Worm (Caenorhabditis elegans): Measurements from ENCODE around the gene cpf-1.

The cpf-1 gene

ce11 chrII:8570977-8571376 is 31.3 kb downstream of the cpf-1 start, which contains the start of gene bcs-1 (continued):
- TF ChIP-seq ztf-6 (GFP tag; IDR thresholded peaks at IDR 0.05) (no peak), let-526 (GFP tag; IDR thresholded peaks at IDR 0.05) (no peak), K12H6.12 (tag; optimal IDR thresholded peaks at IDR 0.05) (no peak), mel-28 (tag; optimal IDR thresholded peaks at IDR 0.05; ENCODE audit: borderline replicate concordance) (no peak), aptf-3 (GFP tag; IDR thresholded peaks at IDR 0.05) (no peak), ztf-3 (GFP tag; optimal IDR thresholded peaks at IDR 0.05) (no peak), F57A8.1 (GFP tag; optimal IDR thresholded peaks at IDR 0.05) (no peak), nfya-2 (GFP tag; IDR thresholded peaks at IDR 0.05) (no peak), madf-10 (tag; optimal IDR thresholded peaks at IDR 0.05) (no peak), Y67H2A.10 (GFP tag; conservative IDR thresholded peaks at IDR 0.05) (no peak), F49E8.2 (tag; optimal IDR thresholded peaks at IDR 0.05; ENCODE audit: insufficient read depth) (no peak), ceh-91 (GFP tag; IDR thresholded peaks at IDR 0.05) (0 out of 2 replicates have a peak, but pooled peaks have one; percentile 10), Y56A3A.18 (GFP tag; IDR thresholded peaks at IDR 0.05) (no peak), ztf-25 (GFP tag; IDR thresholded peaks at IDR 0.05) (no peak), F52B5.7 (tag; optimal IDR thresholded peaks at IDR 0.05) (no peak), F55B11.4 (tag; optimal IDR thresholded peaks at IDR 0.05; ENCODE audit: borderline replicate concordance, insufficient read depth) (no peak), F33H1.4 (GFP tag; IDR thresholded peaks at IDR 0.05) (peak; percentile 19), madf-3 (GFP tag; IDR thresholded peaks at IDR 0.05) (0 out of 2 replicates have a peak, but pooled peaks have one; percentile 67), D2030.7 (GFP tag; IDR thresholded peaks at IDR 0.05) (no peak), madf-6 (GFP tag; IDR thresholded peaks at IDR 0.05) (peak; percentile 70; the same call in 1 of the 2 replicates), efl-1 (GFP tag; optimal IDR thresholded peaks at IDR 0.05) (no peak), sea-2 (GFP tag; IDR thresholded peaks at IDR 0.05) (no peak), him-1 (tag; optimal IDR thresholded peaks at IDR 0.05) (no peak), nfyb-1 (GFP tag; IDR thresholded peaks at IDR 0.05) (no peak), ztf-22 (GFP tag; optimal IDR thresholded peaks at IDR 0.05) (no peak), B0261.1 (tag; optimal IDR thresholded peaks at IDR 0.05) (no peak), lin-40 (tag; optimal IDR thresholded peaks at IDR 0.05) (no peak), lin-26 (GFP tag; IDR thresholded peaks at IDR 0.05) (no peak)

DNA sequence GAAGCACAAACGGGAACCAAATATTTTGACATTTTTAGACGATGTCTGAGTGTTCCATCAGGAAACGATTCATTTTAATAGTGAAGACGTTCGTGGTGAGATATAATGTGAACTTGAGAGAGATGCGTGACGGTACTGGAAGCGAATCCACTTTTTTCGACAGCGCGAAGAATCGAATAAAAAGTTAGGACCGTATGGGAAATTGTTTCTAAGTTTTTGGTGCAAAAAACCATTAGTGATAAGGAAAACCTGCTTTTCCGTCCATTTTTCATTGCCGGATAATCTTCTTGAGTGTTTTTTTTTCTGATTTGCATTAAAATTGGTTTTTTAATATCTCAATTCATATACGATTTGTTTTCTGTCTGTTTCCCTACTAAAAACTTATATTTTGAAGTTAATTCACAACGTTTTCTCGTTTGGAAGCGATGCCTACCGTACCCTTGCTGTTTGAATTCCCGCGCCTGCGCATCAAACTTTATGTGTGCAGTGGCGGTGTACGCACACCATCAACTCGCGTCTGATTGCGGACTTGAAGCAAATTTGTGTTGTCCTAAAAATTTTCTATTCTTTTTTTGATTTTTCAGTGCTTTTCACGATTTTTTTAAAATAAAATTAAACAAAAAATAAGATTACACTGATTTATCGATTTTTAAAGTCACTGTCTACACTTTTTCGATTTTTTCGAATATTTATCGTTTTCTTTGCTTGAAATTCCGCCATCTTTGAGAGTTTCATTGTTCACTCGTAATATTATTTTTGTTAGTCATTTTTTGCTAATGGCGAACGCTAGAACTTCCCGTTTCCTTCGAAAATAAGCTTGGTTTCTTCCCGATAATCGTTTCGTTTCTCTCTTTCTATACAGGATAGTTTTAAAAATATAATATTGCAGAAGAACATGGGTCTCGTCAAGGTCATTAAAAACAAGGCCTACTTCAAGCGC is 32.9 kb downstream of the cpf-1 start, which contains the start of the genes col-38 and rpl-5:
TSS of gene col-38 (minus strand) at position 51 of the 940 bp plus-strand sequence.
TSS of gene rpl-5 (plus strand) at position 890 of the 940 bp plus-strand sequence.
- no peak for TF ChIP-seq T07F8.4 (tag; optimal IDR thresholded peaks at IDR 0.05)
- peak; percentile 25 for TF ChIP-seq him-1 (tag; optimal IDR thresholded peaks at IDR 0.05)
- TF ChIP-seq Y79H2A.3 (GFP tag; conservative IDR thresholded peaks at IDR 0.05) = no peak
- no peak for TF ChIP-seq ceh-58 (GFP tag; IDR thresholded peaks at IDR 0.05)
- TF ChIP-seq ztf-28 (GFP tag; IDR thresholded peaks at IDR 0.05) = 0 out of 2 replicates have a peak, but pooled peaks have one; percentile 36
- TF ChIP-seq ztf-25 (GFP tag; IDR thresholded peaks at IDR 0.05) = no peak
- TF ChIP-seq K11D2.4 (GFP tag; IDR thresholded peaks at IDR 0.05) = no peak
- no peak for TF ChIP-seq nhr-179 (tag; optimal IDR thresholded peaks at IDR 0.05)
- TF ChIP-seq egrh-3 (GFP tag; IDR thresholded peaks at IDR 0.05) = no peak
- TF ChIP-seq dpff-1 (tag; optimal IDR thresholded peaks at IDR 0.05) = no peak
- TF ChIP-seq B0035.1 (tag; optimal IDR thresholded peaks at IDR 0.05) = no peak
- no peak for TF ChIP-seq aptf-3 (GFP tag; IDR thresholded peaks at IDR 0.05)
- no peak for TF ChIP-seq C17E4.6 (GFP tag; IDR thresholded peaks at IDR 0.05)
- TF ChIP-seq lin-54 (GFP tag; optimal IDR thresholded peaks at IDR 0.05) = peak; percentile 98
- no peak for TF ChIP-seq F37B4.10 (GFP tag; IDR thresholded peaks at IDR 0.05)
- peak; percentile 56 for TF ChIP-seq lin-40 (tag; optimal IDR thresholded peaks at IDR 0.05)
- no peak for TF ChIP-seq nhr-27 (tag; optimal IDR thresholded peaks at IDR 0.05)
- no peak for TF ChIP-seq F57C9.4 (tag; optimal IDR thresholded peaks at IDR 0.05)
- TF ChIP-seq sptf-2 (GFP tag; optimal IDR thresholded peaks at IDR 0.05) = no peak
- peak; percentile 36; the same call in 1 of the 2 replicates for TF ChIP-seq hsf-1 (GFP tag; IDR thresholded peaks at IDR 0.05)
- no peak for TF ChIP-seq hlh-26 (GFP tag; conservative IDR thresholded peaks at IDR 0.05)
- no peak for TF ChIP-seq mel-28 (tag; optimal IDR thresholded peaks at IDR 0.05; ENCODE audit: borderline replicate concordance)
- TF ChIP-seq zim-3 (tag; optimal IDR thresholded peaks at IDR 0.05) = no peak
- TF ChIP-seq hmg-1.2 (GFP tag; IDR thresholded peaks at IDR 0.05) = peak; percentile 62

Data from whole organism, young adult.